Worm (Caenorhabditis elegans): ENCODE measurements around the gene ZK856.19.

- TF ChIP-seq egl-27 (tag; optimal IDR thresholded peaks at IDR 0.05), result no peak
- TF ChIP-seq pqm-1 (tag; optimal IDR thresholded peaks at IDR 0.05), result no peak
- no peak for TF ChIP-seq snpc-4 (tag; optimal IDR thresholded peaks at IDR 0.05)
- TF ChIP-seq ceh-8 (GFP tag; optimal IDR thresholded peaks at IDR 0.05), result no peak
- TF ChIP-seq unc-130 (tag; optimal IDR thresholded peaks at IDR 0.05), result no peak
- TF ChIP-seq nhr-237 (tag; optimal IDR thresholded peaks at IDR 0.05), result no peak
- TF ChIP-seq ztf-11 (tag; optimal IDR thresholded peaks at IDR 0.05), result no peak
- TF ChIP-seq elt-3 (tag; optimal IDR thresholded peaks at IDR 0.05), result no peak
- no peak for TF ChIP-seq snu-23 (GFP tag; optimal IDR thresholded peaks at IDR 0.05)
- no peak for TF ChIP-seq aly-2 (tag; optimal IDR thresholded peaks at IDR 0.05)
- no peak for TF ChIP-seq irx-1 (tag; optimal IDR thresholded peaks at IDR 0.05)
- TF ChIP-seq lin-39 (tag; optimal IDR thresholded peaks at IDR 0.05), result no peak
- no peak for TF ChIP-seq dsc-1 (tag; optimal IDR thresholded peaks at IDR 0.05)
These were observed 25.5 kb downstream of the ZK856.19 start, which contains the start of gene cul-5 for ce11 chrV:10179235-10179634.

All from whole organism, L1 larva.